Worm (Caenorhabditis elegans) whole organism, young adult: Measurements from ENCODE around the gene syd-9.

Experiments
- F52B5.7 ChIP-seq: sonication (generic microtip); optimal IDR thresholded peaks from 2 replicates; lab custom pipeline; 2016; ENCODE audit warnings: mild to moderate bottlenecking, missing genetic modification characterization, missing compliant biosample characterization
- F57C9.4 ChIP-seq: sonication (generic microtip); optimal IDR thresholded peaks from 2 replicates; lab custom pipeline; 2017; ENCODE audit warnings: mild to moderate bottlenecking, missing genetic modification characterization, missing compliant biosample characterization
- Y53F4B.3 ChIP-seq: fragments of 200-800 bp; sonication (Bioruptor generic); IDR thresholded peaks from 2 replicates; pipeline ENCODE4 v1.3.6; 2022; ENCODE audit warnings: missing genetic modification reagents, missing genetic modification characterization, missing compliant biosample characterization
- attf-6 ChIP-seq: fragments of 200-800 bp; sonication (Bioruptor generic); IDR thresholded peaks from 2 replicates; pipeline ENCODE4 v1.3.6; 2022; ENCODE audit warnings: missing genetic modification reagents, missing genetic modification characterization, missing compliant biosample characterization
- dpl-1 ChIP-seq: fragments of 150-350 bp; optimal IDR thresholded peaks from 2 replicates; lab custom pipeline; 2014; ENCODE audit warnings: missing biosample characterization, missing genetic modification reagents, missing genetic modification characterization
- let-607 ChIP-seq, 2 experiments: fragments of 200-800 bp in 1 of 2; sonication (Bioruptor generic) in 1 of 2; sonication (generic microtip) in 1 of 2; optimal IDR thresholded peaks; 2 replicates each; lab custom pipeline; 2016 to 2018; ENCODE audit warnings: mild to moderate bottlenecking in 2 of 2, missing compliant biosample characterization in 2 of 2, missing genetic modification characterization in 2 of 2, moderate library complexity in 2 of 2, missing genotype in 1 of 2
- lsl-1 ChIP-seq: fragments of 200-800 bp; sonication (Bioruptor generic); optimal IDR thresholded peaks from 2 replicates; lab custom pipeline; 2018; ENCODE audit warnings: mild to moderate bottlenecking, missing genetic modification characterization, moderate library complexity, missing compliant biosample characterization
- mel-28 ChIP-seq: sonication (generic microtip); optimal IDR thresholded peaks from 2 replicates; lab custom pipeline; 2016; ENCODE audit warnings: borderline replicate concordance, mild to moderate bottlenecking, missing genetic modification characterization, missing compliant biosample characterization
- nfya-1 ChIP-seq: sonication (generic microtip); optimal IDR thresholded peaks from 2 replicates; lab custom pipeline; 2017; ENCODE audit warnings: antibody characterized with exemption, missing compliant biosample characterization, missing genetic modification characterization, borderline replicate concordance; ENCODE audit not compliant: insufficient read depth
- nfyb-1 ChIP-seq: fragments of 200-800 bp; sonication (Bioruptor generic); IDR thresholded peaks from 2 replicates; pipeline ENCODE4 v1.3.6; 2022; ENCODE audit warnings: missing genetic modification reagents, missing genetic modification characterization, missing compliant biosample characterization
- repo-1 ChIP-seq: sonication (generic microtip); optimal IDR thresholded peaks from 2 replicates; lab custom pipeline; 2017; ENCODE audit warnings: mild to moderate bottlenecking, missing genetic modification characterization, missing compliant biosample characterization
- snpc-4 ChIP-seq, 5 experiments: fragments of 150-350 bp in 1 of 5; sonication (generic microtip) in 4 of 5; optimal IDR thresholded peaks; 2 replicates each; lab custom pipeline; 2014 to 2018; ENCODE audit warnings: missing genetic modification characterization in 5 of 5, missing biosample characterization in 3 of 5, antibody characterized with exemption in 2 of 5, mild to moderate bottlenecking in 2 of 5, missing compliant biosample characterization in 2 of 5, missing genotype in 2 of 5, moderate library complexity in 2 of 5, missing genetic modification reagents in 1 of 5
- tbp1 ChIP-seq: fragments of 200-800 bp; sonication (Bioruptor generic); optimal IDR thresholded peaks from 2 replicates; lab custom pipeline; 2018; ENCODE audit warnings: mild to moderate bottlenecking, missing genetic modification characterization, missing compliant biosample characterization
- ztf-28 ChIP-seq: fragments of 200-800 bp; sonication (Bioruptor generic); IDR thresholded peaks from 2 replicates; pipeline ENCODE4 v1.3.6; 2022; ENCODE audit warnings: missing genetic modification reagents, missing genetic modification characterization, missing compliant biosample characterization

ce11 chrX:7220209-7220608 is 2.3 kb downstream of the syd-9 start:
- TF ChIP-seq tbp1 (no peak), F52B5.7 (tag; lab: Kevin White, UChicago) (no peak), let-607 (tag; optimal IDR thresholded peaks at IDR 0.05; lab: Kevin White, UChicago) (no peak), nfya-1 (tag; lab: Kevin White, UChicago) (no peak), snpc-4 (GFP tag; optimal IDR thresholded peaks at IDR 0.05; lab: Kevin White, UChicago) (no peak), snpc-4 (tag; optimal IDR thresholded peaks at IDR 0.05; lab: Kevin White, UChicago) (no peak), lsl-1 (GFP tag; lab: Kevin White, UChicago) (no peak), mel-28 (tag; lab: Kevin White, UChicago) (no peak), nfyb-1 (GFP tag; lab: Robert Waterston, UW) (peak; percentile 33; the same call in 1 of the 2 replicates), dpl-1 (GFP tag; lab: Kevin White, UChicago) (no peak), Y53F4B.3 (GFP tag; lab: Robert Waterston, UW) (no peak), ztf-28 (GFP tag; lab: Robert Waterston, UW) (no peak), attf-6 (no peak), repo-1 (tag; lab: Kevin White, UChicago) (no peak), F57C9.4 (tag; lab: Kevin White, UChicago) (no peak)
